Worm (Caenorhabditis elegans) whole organism, young adult: ENCODE results near the gene srd-16.

Experiments used
- B0035.1 ChIP-seq: sonication (generic microtip); optimal IDR thresholded peaks from 2 replicates; lab custom pipeline; 2016; ENCODE audit warnings: missing genetic modification characterization, mild to moderate bottlenecking, missing compliant biosample characterization, missing genotype, missing genetic modification reagents
- B0336.3 ChIP-seq: fragments of 200-800 bp; sonication (Bioruptor generic); IDR thresholded peaks from 2 replicates; pipeline ENCODE4 v1.3.6; 2022; ENCODE audit warnings: missing genetic modification characterization, missing compliant biosample characterization
- C06A6.2 ChIP-seq: fragments of 200-800 bp; sonication (Bioruptor generic); conservative IDR thresholded peaks from 2 replicates; pipeline ENCODE4 v1.3.6; 2022; ENCODE audit warnings: missing genetic modification characterization, missing compliant biosample characterization
- C17E4.6 ChIP-seq: fragments of 200-800 bp; sonication (Bioruptor generic); IDR thresholded peaks from 2 replicates; pipeline ENCODE4 v1.3.6; 2022; ENCODE audit warnings: missing genetic modification reagents, missing genetic modification characterization, missing compliant biosample characterization
- F22D6.2 ChIP-seq: sonication (generic microtip); optimal IDR thresholded peaks from 2 replicates; lab custom pipeline; 2016; ENCODE audit warnings: mild to moderate bottlenecking, missing genetic modification characterization, missing compliant biosample characterization
- F57A8.1 ChIP-seq: fragments of 200-800 bp; sonication (Bioruptor generic); optimal IDR thresholded peaks from 2 replicates; lab custom pipeline; 2018; ENCODE audit warnings: mild to moderate bottlenecking, missing genetic modification characterization, moderate library complexity, missing compliant biosample characterization
- K11D2.4 ChIP-seq: fragments of 200-800 bp; sonication (Bioruptor generic); IDR thresholded peaks from 2 replicates; pipeline ENCODE4 v1.3.6; 2022; ENCODE audit warnings: missing genetic modification reagents, missing genetic modification characterization, missing compliant biosample characterization
- K12H6.12 ChIP-seq: fragments of 200-800 bp; sonication (Bioruptor generic); optimal IDR thresholded peaks from 2 replicates; lab custom pipeline; 2018; ENCODE audit warnings: mild to moderate bottlenecking, missing genetic modification characterization, missing compliant biosample characterization
- T07F8.4 ChIP-seq: sonication (generic microtip); optimal IDR thresholded peaks from 2 replicates; lab custom pipeline; 2016; ENCODE audit warnings: mild to moderate bottlenecking, missing genetic modification characterization, moderate library complexity, missing compliant biosample characterization
- Y79H2A.3 ChIP-seq: fragments of 200-800 bp; sonication (Bioruptor generic); conservative IDR thresholded peaks from 2 replicates; pipeline ENCODE4 v1.3.6; 2022; ENCODE audit warnings: missing genetic modification reagents, missing genetic modification characterization, missing compliant biosample characterization
- Y95B8A.8 ChIP-seq: fragments of 200-800 bp; sonication (Bioruptor generic); IDR thresholded peaks from 2 replicates; pipeline ENCODE4 v1.3.6; 2022; ENCODE audit warnings: missing genetic modification reagents, missing genetic modification characterization, missing compliant biosample characterization
- ama-1 ChIP-seq, 3 experiments: fragments of 150-350 bp in 1 of 3; sonication (generic microtip) in 2 of 3; optimal IDR thresholded peaks; 2 replicates each; lab custom pipeline; 2014 to 2018; ENCODE audit warnings: missing biosample characterization in 2 of 3, missing genetic modification characterization in 2 of 3, missing genetic modification reagents in 2 of 3
- aptf-3 ChIP-seq: fragments of 200-800 bp; sonication (Bioruptor generic); IDR thresholded peaks from 2 replicates; pipeline ENCODE4 v1.3.6; 2022; ENCODE audit warnings: missing genetic modification characterization, missing compliant biosample characterization
- athp-1 ChIP-seq: sonication (generic microtip); optimal IDR thresholded peaks from 2 replicates; lab custom pipeline; 2017; ENCODE audit warnings: mild to moderate bottlenecking, missing genetic modification characterization, missing compliant biosample characterization
- bed-1 ChIP-seq: fragments of 200-800 bp; sonication (Bioruptor generic); IDR thresholded peaks from 2 replicates; pipeline ENCODE4 v1.3.6; 2022; ENCODE audit warnings: missing genetic modification reagents, missing genetic modification characterization, missing compliant biosample characterization
- cebp-1 ChIP-seq, 2 experiments: fragments of 200-800 bp in 1 of 2; sonication (Bioruptor generic) in 1 of 2; sonication (generic microtip) in 1 of 2; IDR thresholded peaks in 1 of 2; optimal IDR thresholded peaks in 1 of 2; 2 replicates each; pipeline versions ENCODE4 v1.3.6 to Lab custom; 2017 to 2022; ENCODE audit warnings: missing compliant biosample characterization in 2 of 2, missing genetic modification characterization in 2 of 2, mild to moderate bottlenecking in 1 of 2, missing genetic modification reagents in 1 of 2, moderate library complexity in 1 of 2
- ceh-91 ChIP-seq: fragments of 200-800 bp; sonication (Bioruptor generic); IDR thresholded peaks from 2 replicates; pipeline ENCODE4 v1.3.6; 2022; ENCODE audit warnings: missing genetic modification reagents, missing genetic modification characterization, missing compliant biosample characterization
- dpff-1 ChIP-seq: sonication (generic microtip); optimal IDR thresholded peaks from 2 replicates; lab custom pipeline; 2017; ENCODE audit warnings: mild to moderate bottlenecking, missing genetic modification characterization, missing compliant biosample characterization
- egl-44 ChIP-seq: fragments of 200-800 bp; sonication (Bioruptor generic); IDR thresholded peaks from 2 replicates; pipeline ENCODE4 v1.3.6; 2022; ENCODE audit warnings: missing genetic modification reagents, missing genetic modification characterization, missing compliant biosample characterization
- ekl-4 ChIP-seq: fragments of 200-800 bp; sonication (Bioruptor generic); IDR thresholded peaks from 2 replicates; pipeline ENCODE4 v1.3.6; 2022; ENCODE audit warnings: missing genetic modification reagents, missing genetic modification characterization, missing compliant biosample characterization
- him-1 ChIP-seq: sonication (generic microtip); optimal IDR thresholded peaks from 2 replicates; lab custom pipeline; 2016; ENCODE audit warnings: missing genotype, missing genetic modification reagents, missing genetic modification characterization, missing compliant biosample characterization
- hlh-12 ChIP-seq: sonication (generic microtip); optimal IDR thresholded peaks from 2 replicates; lab custom pipeline; 2016; ENCODE audit warnings: missing genetic modification characterization, missing compliant biosample characterization
- hmg-1.2 ChIP-seq: fragments of 200-800 bp; sonication (Bioruptor generic); IDR thresholded peaks from 2 replicates; pipeline ENCODE4 v1.3.6; 2022; ENCODE audit warnings: missing genetic modification reagents, missing genetic modification characterization, missing compliant biosample characterization
- hmg-20 ChIP-seq: fragments of 200-800 bp; sonication (Bioruptor generic); IDR thresholded peaks from 2 replicates; pipeline ENCODE4 v1.3.6; 2022; ENCODE audit warnings: missing genetic modification reagents, missing genetic modification characterization, missing compliant biosample characterization
- mcd-1 ChIP-seq: fragments of 200-800 bp; sonication (Bioruptor generic); IDR thresholded peaks from 2 replicates; pipeline ENCODE4 v1.3.6; 2022; ENCODE audit warnings: missing genetic modification reagents, missing genetic modification characterization, missing compliant biosample characterization
- nfya-1 ChIP-seq: sonication (generic microtip); optimal IDR thresholded peaks from 2 replicates; lab custom pipeline; 2017; ENCODE audit warnings: antibody characterized with exemption, missing compliant biosample characterization, missing genetic modification characterization, borderline replicate concordance; ENCODE audit not compliant: insufficient read depth
- nfyb-1 ChIP-seq: fragments of 200-800 bp; sonication (Bioruptor generic); IDR thresholded peaks from 2 replicates; pipeline ENCODE4 v1.3.6; 2022; ENCODE audit warnings: missing genetic modification reagents, missing genetic modification characterization, missing compliant biosample characterization
- pbrm-1 ChIP-seq: fragments of 200-800 bp; sonication (Bioruptor generic); IDR thresholded peaks from 2 replicates; pipeline ENCODE4 v1.3.6; 2022; ENCODE audit warnings: missing genetic modification reagents, missing genetic modification characterization, missing compliant biosample characterization
- pha-4 ChIP-seq: fragments of 150-350 bp; sonication (generic microtip); optimal IDR thresholded peaks from 2 replicates; lab custom pipeline; 2014; ENCODE audit warnings: missing biosample characterization, missing genetic modification reagents, missing genetic modification characterization
- rec-8 ChIP-seq, 2 experiments: sonication (generic microtip); optimal IDR thresholded peaks; 2 replicates each; lab custom pipeline; 2016; ENCODE audit warnings: mild to moderate bottlenecking in 2 of 2, missing genetic modification characterization in 2 of 2, missing genetic modification reagents in 2 of 2, missing genotype in 2 of 2, missing biosample characterization in 1 of 2, missing compliant biosample characterization in 1 of 2, moderate library complexity in 1 of 2
- rpc-1 ChIP-seq, 2 experiments: fragments of 150-350 bp in 1 of 2; sonication (generic microtip) in 1 of 2; optimal IDR thresholded peaks; 2 replicates each; lab custom pipeline; 2014 to 2018; ENCODE audit warnings: missing biosample characterization in 1 of 2, missing genetic modification characterization in 1 of 2, missing genetic modification reagents in 1 of 2, missing genotype in 1 of 2
- snpc-1.1 ChIP-seq: sonication (generic microtip); optimal IDR thresholded peaks from 2 replicates; lab custom pipeline; 2017; ENCODE audit warnings: missing genetic modification characterization, mild to moderate bottlenecking, missing compliant biosample characterization, antibody characterized with exemption, moderate library complexity, missing genotype, missing genetic modification reagents; ENCODE audit not compliant: insufficient read depth
- unc-62 ChIP-seq: fragments of 150-350 bp; optimal IDR thresholded peaks from 2 replicates; lab custom pipeline; 2014; ENCODE audit warnings: missing biosample characterization, missing genetic modification reagents, missing genetic modification characterization
- xnd-1 ChIP-seq: sonication (generic microtip); optimal IDR thresholded peaks from 2 replicates; lab custom pipeline; 2016; ENCODE audit warnings: missing genotype, missing genetic modification reagents, missing genetic modification characterization, missing compliant biosample characterization
- zfh-2 ChIP-seq: fragments of 200-800 bp; sonication (Bioruptor generic); conservative IDR thresholded peaks from 2 replicates; pipeline ENCODE4 v1.3.6; 2022; ENCODE audit warnings: missing genetic modification reagents, missing genetic modification characterization, missing compliant biosample characterization
- ztf-22 ChIP-seq: fragments of 200-800 bp; sonication (Bioruptor generic); optimal IDR thresholded peaks from 2 replicates; lab custom pipeline; 2018; ENCODE audit warnings: mild to moderate bottlenecking, missing genetic modification characterization, moderate library complexity, missing compliant biosample characterization
- ztf-26 ChIP-seq: sonication (generic microtip); optimal IDR thresholded peaks from 2 replicates; lab custom pipeline; 2017; ENCODE audit warnings: missing genetic modification characterization, missing compliant biosample characterization
- ztf-6 ChIP-seq: fragments of 200-800 bp; sonication (Bioruptor generic); IDR thresholded peaks from 2 replicates; pipeline ENCODE4 v1.3.6; 2022; ENCODE audit warnings: missing genetic modification reagents, missing genetic modification characterization, missing compliant biosample characterization

Gene srd-16

DNA sequence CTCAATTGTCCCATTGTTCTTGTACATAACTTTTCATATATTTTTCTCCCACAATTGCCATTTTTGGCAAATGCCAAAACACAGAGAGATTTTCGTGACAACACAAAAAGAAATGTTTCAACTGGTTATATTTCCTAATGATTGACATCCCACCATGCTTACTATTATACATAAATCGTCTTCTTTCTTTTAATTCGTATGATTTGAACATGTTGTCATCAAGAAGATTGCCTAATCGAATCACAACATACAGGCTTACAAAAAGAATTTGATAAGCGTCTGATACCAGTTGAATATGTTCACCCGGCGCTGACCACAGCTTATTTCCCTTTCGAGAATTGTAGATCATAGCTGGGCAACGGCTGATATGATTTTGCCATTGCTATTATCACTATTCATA, 4.8 kb downstream of the srd-16 start, which contains the start of gene grd-9 (continued):
- TF ChIP-seq F22D6.2 (tag; lab: Kevin White, UChicago) (no peak), nfyb-1 (GFP tag; lab: Robert Waterston, UW) (no peak), Y95B8A.8 (GFP tag; lab: Robert Waterston, UW) (no peak)

- TF ChIP-seq rec-8 (tag; optimal IDR thresholded peaks at IDR 0.05; lab: Kevin White, UChicago) (no peak), ama-1 (optimal IDR thresholded peaks at IDR 0.05; lab: Kevin White, UChicago) (no peak), ama-1 (GFP tag; optimal IDR thresholded peaks at IDR 0.05; lab: Kevin White, UChicago) (no peak), K11D2.4 (GFP tag; lab: Robert Waterston, UW) (no peak), egl-44 (GFP tag; lab: Robert Waterston, UW) (no peak), zfh-2 (GFP tag; lab: Robert Waterston, UW) (no peak), hmg-20 (GFP tag; lab: Robert Waterston, UW) (no peak), C17E4.6 (GFP tag; lab: Robert Waterston, UW) (no peak), unc-62 (GFP tag; lab: Kevin White, UChicago) (no peak), T07F8.4 (no peak), pbrm-1 (GFP tag; lab: Robert Waterston, UW) (no peak), mcd-1 (GFP tag; lab: Robert Waterston, UW) (no peak), xnd-1 (tag; lab: Kevin White, UChicago) (no peak), hlh-12 (tag; lab: Kevin White, UChicago) (no peak), hmg-1.2 (GFP tag; lab: Robert Waterston, UW) (no peak), ztf-6 (GFP tag; lab: Robert Waterston, UW) (no peak), him-1 (tag; lab: Kevin White, UChicago) (no peak), bed-1 (GFP tag; lab: Robert Waterston, UW) (no peak), ceh-91 (GFP tag; lab: Robert Waterston, UW) (no peak), nfya-1 (tag; lab: Kevin White, UChicago) (no peak), pha-4 (tag; lab: Kevin White, UChicago) (no peak)
Observed at ce11 chrV:5893015-5893414, 6.8 kb downstream of the srd-16 start, which contains the start of gene C04E6.7. Gene C04E6.7, plus strand, starts transcription at chrV:5893315.

ce11 chrV:5891204-5891603, 8.6 kb downstream of the srd-16 start:
- TF ChIP-seq Y79H2A.3 (GFP tag; lab: Robert Waterston, UW) = no peak
- no peak for TF ChIP-seq B0336.3 (GFP tag; lab: Robert Waterston, UW)
- no peak for TF ChIP-seq aptf-3 (GFP tag; lab: Robert Waterston, UW)
- no peak for TF ChIP-seq bed-1 (GFP tag; lab: Robert Waterston, UW)
- TF ChIP-seq, all 124 proteins: peak for 0

DNA sequence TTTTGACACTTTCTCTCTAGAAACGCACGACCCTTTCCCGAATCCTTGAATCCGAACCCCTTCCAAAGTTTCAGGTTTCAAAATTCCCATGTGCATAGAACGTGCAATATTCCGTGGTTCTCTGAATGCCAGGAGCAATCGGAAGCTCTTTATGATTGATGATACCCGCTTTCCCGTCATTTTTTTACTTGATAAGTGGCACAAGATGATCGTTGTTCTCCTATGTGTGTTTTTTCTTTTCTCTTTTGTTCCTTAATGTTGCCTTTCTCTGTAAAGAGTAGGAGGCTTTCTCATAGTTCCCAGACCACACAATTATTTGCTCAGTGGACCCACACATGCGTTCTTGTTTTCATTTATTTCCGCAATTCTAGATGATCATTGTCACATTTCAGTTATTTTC, 11.0 kb downstream of the srd-16 start:
- no peak for TF ChIP-seq ceh-91 (GFP tag; lab: Robert Waterston, UW)
- TF ChIP-seq snpc-1.1 (tag; lab: Kevin White, UChicago) = no peak
- no peak for TF ChIP-seq cebp-1 (GFP tag; IDR thresholded peaks at IDR 0.05; lab: Robert Waterston, UW)
- TF ChIP-seq cebp-1 (tag; optimal IDR thresholded peaks at IDR 0.05; lab: Kevin White, UChicago) = no peak
- TF ChIP-seq C06A6.2 (GFP tag; lab: Robert Waterston, UW) = no peak
- TF ChIP-seq athp-1 (tag; lab: Kevin White, UChicago) = no peak
- TF ChIP-seq mcd-1 (GFP tag; lab: Robert Waterston, UW) = no peak
- TF ChIP-seq, all 124 proteins: peak for 0

- no peak for TF ChIP-seq bed-1 (GFP tag; lab: Robert Waterston, UW)
- TF ChIP-seq rpc-1 (optimal IDR thresholded peaks at IDR 0.05; lab: Kevin White, UChicago) = no peak
- no peak for TF ChIP-seq rpc-1 (tag; optimal IDR thresholded peaks at IDR 0.05; lab: Kevin White, UChicago)
- no peak for TF ChIP-seq pbrm-1 (GFP tag; lab: Robert Waterston, UW)
- no peak for TF ChIP-seq K12H6.12 (tag; lab: Kevin White, UChicago)
- no peak for TF ChIP-seq ztf-26 (tag; lab: Kevin White, UChicago)
- TF ChIP-seq Y79H2A.3 (GFP tag; lab: Robert Waterston, UW) = no peak
- TF ChIP-seq ekl-4 (GFP tag; lab: Robert Waterston, UW) = no peak
- TF ChIP-seq F57A8.1 (GFP tag; lab: Kevin White, UChicago) = no peak
- no peak for TF ChIP-seq dpff-1
- TF ChIP-seq B0035.1 (tag; lab: Kevin White, UChicago) = no peak
- no peak for TF ChIP-seq ztf-22
Observed at ce11 chrV:5883735-5884134, 16.1 kb downstream of the srd-16 start, which contains the start of gene C04E6.8. Gene C04E6.8, minus strand, starts transcription at chrV:5883835.
